Fruit fly (Drosophila melanogaster) S2 (cell line): ENCODE results near the gene CG14990.

Experiments
- CG8478 ChIP-seq: fragments of >200 bp; optimal IDR thresholded peaks from 2 replicates; lab custom pipeline; 2018
- CTCF ChIP-seq, 2 experiments: fragments of >200 bp; optimal IDR thresholded peaks; 2 replicates each; lab custom pipeline; 2018

DNA sequence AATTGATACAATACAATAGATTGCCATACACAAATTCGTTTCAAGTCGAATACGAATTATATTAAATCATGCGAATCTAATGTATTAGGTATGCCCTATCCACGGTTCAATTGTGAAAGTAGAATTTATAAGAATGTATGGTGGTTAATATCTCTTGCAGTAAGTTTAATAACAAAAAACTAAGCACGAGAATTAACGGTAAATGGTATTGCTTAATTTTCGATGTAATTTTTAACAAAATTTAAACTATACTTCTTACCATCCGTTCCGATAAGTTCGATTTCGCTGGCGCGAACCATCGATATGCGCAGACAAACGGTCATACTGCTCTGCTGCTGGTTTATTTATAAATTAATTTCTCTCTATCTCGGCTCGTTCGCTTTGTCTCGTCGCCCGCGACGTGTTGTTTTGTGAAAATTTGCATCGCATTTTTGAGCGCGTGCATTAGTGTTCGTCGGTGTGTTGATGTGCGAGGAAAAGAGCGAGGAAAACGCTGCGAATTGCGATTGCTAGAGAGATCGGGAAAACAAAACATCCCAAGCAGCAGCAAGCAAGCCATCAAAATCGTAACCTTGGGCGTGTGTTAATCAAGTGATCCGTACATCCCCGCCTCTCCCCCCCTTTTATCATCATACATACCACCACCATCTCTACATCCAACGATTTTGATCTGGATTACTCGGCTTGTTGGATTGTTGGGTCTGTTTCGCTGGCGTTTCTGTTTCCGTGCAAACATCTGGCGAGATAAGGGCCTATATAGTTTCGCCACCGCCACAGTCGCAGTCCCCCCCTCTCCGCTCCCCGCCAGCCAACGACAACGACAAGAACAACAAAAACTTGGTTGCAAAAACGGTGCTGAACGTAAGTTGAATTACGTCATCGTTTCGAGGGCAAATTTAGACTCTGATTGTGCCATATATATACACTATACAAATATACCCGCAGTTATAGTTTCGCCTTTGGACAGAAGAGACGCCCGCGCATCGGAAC, 10.5 kb downstream of the CG14990 start, which contains the start of gene Fit1:
- TF ChIP-seq CG8478 (lab: Kevin White, UChicago) (no peak), CTCF (optimal IDR thresholded peaks at IDR 0.05; lab: Kevin White, UChicago) (no peak)
